Fruit fly (Drosophila melanogaster) whole organism, larva: Measurements from ENCODE around the gene CG43813.

Experiments
- noc ChIP-seq: fragments of 200-800 bp; sonication (Bioruptor generic); optimal IDR thresholded peaks from 3 replicates; lab custom pipeline; 2019; ENCODE audit warnings: missing biosample characterization, mild to moderate bottlenecking, missing genetic modification characterization, moderate library complexity

Gene CG43813

DNA sequence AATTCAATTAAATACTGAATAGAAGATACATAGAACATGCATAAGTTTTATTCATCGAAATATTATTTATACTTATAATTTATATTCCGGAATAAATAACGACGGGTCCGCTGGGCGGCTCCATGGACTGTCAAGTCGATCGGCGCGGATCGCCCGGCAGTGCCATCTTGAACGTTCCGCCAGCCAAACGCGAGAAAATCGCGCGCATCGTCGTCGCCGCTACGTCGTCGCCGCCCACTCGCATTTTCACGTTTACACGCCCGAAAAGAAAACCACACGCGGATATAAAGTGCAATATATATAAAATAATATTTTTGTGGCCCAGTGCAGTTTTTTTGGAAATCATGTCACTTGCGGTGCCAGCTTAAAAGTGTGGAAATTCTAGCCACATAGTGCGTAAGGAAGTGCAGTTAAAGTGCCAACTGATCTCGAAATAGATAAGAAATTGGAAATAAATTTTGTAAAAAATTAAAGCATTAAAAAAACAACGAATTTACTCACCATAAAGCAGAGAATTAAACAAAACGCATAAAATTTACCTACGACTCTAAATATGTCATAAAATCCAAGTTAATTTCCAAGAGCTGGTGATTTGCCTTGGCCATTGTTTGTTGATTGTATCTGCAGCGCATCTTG lies at the start of gene CG43813, which contains the start of gene bru2:
CG43813 (minus strand) TSS at position 633 of the 636 bp plus-strand sequence.
bru2 (plus strand) TSS at position 586 of the 636 bp plus-strand sequence.
- TF ChIP-seq noc (tag; lab: Kevin White, UChicago): no peak

- no peak for TF ChIP-seq noc (tag; lab: Kevin White, UChicago)
Measured at dm6 chr2L:12392406-12392805, 48.3 kb upstream of the CG43813 start.

DNA sequence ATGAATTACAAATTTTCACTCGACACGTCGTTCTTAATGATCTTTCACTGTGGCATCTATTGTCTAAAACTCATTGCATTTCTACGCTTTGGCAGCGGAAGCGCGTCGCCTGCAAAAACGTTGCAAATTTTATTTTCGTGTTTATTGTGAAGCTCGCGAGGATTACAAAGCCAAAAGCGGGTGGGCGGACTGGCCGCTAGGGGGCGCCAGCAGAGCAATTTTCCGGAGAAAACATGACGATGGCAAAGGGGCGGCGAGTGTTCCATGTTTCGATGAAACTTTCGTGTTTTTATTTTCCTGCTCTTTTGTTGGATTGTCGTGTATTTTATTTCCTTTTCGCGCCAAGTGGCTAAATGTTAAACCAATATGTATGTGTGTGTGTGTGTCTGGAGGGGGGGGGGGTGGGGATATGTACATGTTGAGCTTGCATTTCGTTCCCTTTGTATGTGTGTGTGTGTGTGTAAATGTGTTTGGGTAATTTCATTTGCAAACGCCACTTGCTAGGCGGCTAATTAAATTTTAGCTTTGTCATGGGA lies 30.5 kb upstream of the CG43813 start:
- no peak for TF ChIP-seq noc (tag; lab: Kevin White, UChicago)

DNA sequence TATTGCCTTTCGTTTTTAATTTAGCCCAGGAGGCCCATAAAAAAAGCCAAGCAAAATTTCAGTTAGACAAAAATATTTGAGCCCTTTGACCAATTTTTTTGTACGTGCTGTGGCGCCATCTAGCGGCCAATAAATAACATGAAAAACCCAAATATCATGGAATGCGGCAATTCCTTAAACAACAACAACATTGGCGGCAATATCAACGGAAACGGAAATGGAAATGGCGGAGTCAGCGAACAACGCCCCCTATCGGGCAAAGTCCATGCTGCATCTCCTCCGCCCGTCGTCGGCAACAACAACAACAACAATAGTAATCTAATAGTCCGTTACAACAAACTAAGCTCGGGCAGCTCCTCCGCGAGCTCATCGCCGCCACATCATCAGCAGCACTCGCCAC lies 29.5 kb upstream of the CG43813 start:
- TF ChIP-seq noc (tag; lab: Kevin White, UChicago): no peak

dm6 chr2L:12372436-12372835 lies 28.4 kb upstream of the CG43813 start:
- peak; percentile 15 for TF ChIP-seq noc (tag; lab: Kevin White, UChicago)

DNA sequence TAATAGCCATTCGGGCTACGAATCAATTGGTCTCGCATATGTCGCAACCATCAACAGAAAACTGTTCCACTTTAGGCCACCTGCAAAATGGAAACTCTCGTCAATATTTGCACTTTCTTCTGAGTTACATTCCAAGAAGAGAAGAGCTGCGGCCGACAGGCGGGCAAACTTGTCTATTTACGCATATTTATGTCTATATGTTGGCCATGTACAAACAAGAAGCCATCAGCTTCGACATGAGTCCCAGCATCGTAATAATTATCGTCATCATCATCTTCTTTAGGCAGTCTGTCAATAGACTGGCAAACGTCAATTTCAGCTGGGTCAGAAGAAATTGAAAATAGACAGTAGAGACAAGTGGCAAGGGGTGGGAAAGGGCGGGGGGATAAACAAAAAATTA lies 27.7 kb upstream of the CG43813 start:
- no peak for TF ChIP-seq noc (tag; lab: Kevin White, UChicago)

- TF ChIP-seq noc (tag; lab: Kevin White, UChicago): no peak
Measured at dm6 chr2L:12369612-12370011, 25.5 kb upstream of the CG43813 start.

dm6 chr2L:12365964-12366482 lies 22.0 kb upstream of the CG43813 start:
- peak; percentile 30 for TF ChIP-seq noc (tag; lab: Kevin White, UChicago)

- no peak for TF ChIP-seq noc (tag; lab: Kevin White, UChicago)
Measured at dm6 chr2L:12364090-12364489, 20.0 kb upstream of the CG43813 start.

- no peak for TF ChIP-seq noc (tag; lab: Kevin White, UChicago)
Measured at dm6 chr2L:12363206-12363605, 19.1 kb upstream of the CG43813 start.

DNA sequence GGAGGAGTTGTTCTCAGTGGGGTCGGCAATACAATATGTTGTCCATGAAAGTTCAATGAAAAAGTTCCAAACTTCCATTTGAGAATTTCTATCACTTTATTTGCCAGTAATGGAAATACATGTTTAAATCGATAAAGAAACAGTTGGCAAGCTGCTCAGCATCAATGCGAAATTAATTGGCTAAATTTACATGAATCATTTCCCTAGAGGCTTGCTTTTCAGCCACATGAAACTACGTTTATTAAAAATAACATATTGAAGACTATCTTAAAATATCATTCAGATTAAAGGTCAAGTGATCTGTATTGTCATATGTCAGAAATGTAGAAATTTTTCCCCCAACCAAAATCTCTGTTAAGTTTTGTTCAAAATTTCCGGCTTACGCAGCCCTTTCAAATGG lies 12.1 kb upstream of the CG43813 start, which contains the start of gene CG17010:
CG17010 (plus strand) TSS at position 301 of the 400 bp plus-strand sequence.
- TF ChIP-seq noc (tag; lab: Kevin White, UChicago): no peak

dm6 chr2L:12353926-12354325 lies 9.9 kb upstream of the CG43813 start:
- TF ChIP-seq noc (tag; lab: Kevin White, UChicago): no peak

- no peak for TF ChIP-seq noc (tag; lab: Kevin White, UChicago)
Measured at dm6 chr2L:12351969-12352368, 7.9 kb upstream of the CG43813 start.

DNA sequence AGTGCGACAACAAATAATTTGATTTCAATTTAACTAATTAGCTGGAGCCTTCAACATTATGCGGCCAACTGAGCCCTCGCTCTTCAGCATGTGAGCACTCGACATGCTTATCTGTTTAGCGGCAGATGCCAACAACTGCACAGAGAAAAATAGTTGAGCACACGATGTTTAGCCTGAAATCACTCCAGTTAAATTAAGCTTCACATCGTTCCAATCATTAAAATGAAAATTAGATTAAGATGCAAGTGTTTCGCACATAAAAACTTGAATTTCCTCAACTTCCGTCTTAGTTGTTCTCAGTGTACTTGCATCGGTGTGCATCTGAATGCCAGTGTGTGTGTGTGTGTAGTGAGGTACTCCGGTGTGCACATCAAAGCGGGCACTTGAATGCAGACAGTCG lies 6.8 kb upstream of the CG43813 start:
- no peak for TF ChIP-seq noc (tag; lab: Kevin White, UChicago)

- no peak for TF ChIP-seq noc (tag; lab: Kevin White, UChicago)
Measured at dm6 chr2L:12348407-12349091, 4.5 kb upstream of the CG43813 start.

DNA sequence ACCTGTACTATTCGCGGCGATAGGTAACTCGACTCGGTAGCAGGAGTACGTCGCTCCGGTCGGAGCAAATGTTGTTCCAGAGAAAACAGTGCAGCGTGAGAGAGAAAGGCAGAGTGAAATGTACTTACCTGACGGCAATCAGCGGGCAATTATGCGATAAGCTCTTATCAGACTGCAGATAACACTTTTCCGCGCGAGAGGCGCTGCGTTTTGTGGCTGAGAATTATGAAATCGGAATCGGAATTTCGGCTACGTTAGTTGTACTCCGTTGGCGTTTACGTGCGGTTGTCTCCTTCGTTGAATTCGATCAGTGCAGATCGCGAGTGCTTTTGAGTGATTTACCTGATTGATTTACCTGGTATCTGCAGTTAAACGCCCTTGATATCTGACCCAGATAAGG lies 3.8 kb upstream of the CG43813 start:
- TF ChIP-seq noc (tag; lab: Kevin White, UChicago): no peak
